Worm (Caenorhabditis elegans): ENCODE data around the gene acds-10.

acds-10 gene

ce11 chrV:5717237-5717935 is 30.2 kb upstream of the acds-10 start, which contains the start of gene rga-3 (continued):
- peak; percentile 95 for TF ChIP-seq dpl-1 (GFP tag; optimal IDR thresholded peaks at IDR 0.05)
- TF ChIP-seq tlf-1 (GFP tag; optimal IDR thresholded peaks at IDR 0.05) = peak; percentile 91
- TF ChIP-seq ets-4 (GFP tag; optimal IDR thresholded peaks at IDR 0.05) = no peak
- no peak for TF ChIP-seq F57A8.1 (GFP tag; optimal IDR thresholded peaks at IDR 0.05)
- TF ChIP-seq tbx-9 (tag; optimal IDR thresholded peaks at IDR 0.05; ENCODE audit: borderline replicate concordance) = no peak
- TF ChIP-seq attf-5 (GFP tag; optimal IDR thresholded peaks at IDR 0.05) = no peak
- no peak for TF ChIP-seq unc-62 (GFP tag; optimal IDR thresholded peaks at IDR 0.05)
- TF ChIP-seq attf-6 (GFP tag; IDR thresholded peaks at IDR 0.05) = peak; percentile 74; the same call in 1 of the 2 replicates
- TF ChIP-seq snpc-3.4 (tag; optimal IDR thresholded peaks at IDR 0.05) = peak; percentile 95
- TF ChIP-seq lir-1 (GFP tag; conservative IDR thresholded peaks at IDR 0.05) = no peak; the same call in 1 of the 2 replicates
- TF ChIP-seq B0019.2 (GFP tag; conservative IDR thresholded peaks at IDR 0.05) = peak; percentile 92
- peak; percentile 79 for TF ChIP-seq C17E4.6 (GFP tag; IDR thresholded peaks at IDR 0.05)
- no peak for TF ChIP-seq hlh-26 (GFP tag; conservative IDR thresholded peaks at IDR 0.05)
- no peak for TF ChIP-seq zim-3 (tag; optimal IDR thresholded peaks at IDR 0.05)
- no peak for TF ChIP-seq sdz-38 (tag; optimal IDR thresholded peaks at IDR 0.05)
- TF ChIP-seq xnd-1 (tag; optimal IDR thresholded peaks at IDR 0.05) = peak; percentile 97
- peak; percentile 85 for TF ChIP-seq B0336.3 (GFP tag; IDR thresholded peaks at IDR 0.05)
- TF ChIP-seq egl-44 (GFP tag; IDR thresholded peaks at IDR 0.05) = no peak
- no peak for TF ChIP-seq K11D2.4 (GFP tag; IDR thresholded peaks at IDR 0.05)
- TF ChIP-seq nfya-2 (GFP tag; IDR thresholded peaks at IDR 0.05) = no peak
- TF ChIP-seq Y95B8A.8 (GFP tag; IDR thresholded peaks at IDR 0.05) = peak; percentile 86
- peak; percentile 82 for TF ChIP-seq snpc-1.1 (tag; optimal IDR thresholded peaks at IDR 0.05; ENCODE audit: insufficient read depth)
- TF ChIP-seq mxl-1 (tag; optimal IDR thresholded peaks at IDR 0.05) = no peak
- TF ChIP-seq lin-26 (GFP tag; IDR thresholded peaks at IDR 0.05) = no peak
- TF ChIP-seq nhr-179 (tag; optimal IDR thresholded peaks at IDR 0.05) = no peak
- TF ChIP-seq efl-1 (GFP tag; optimal IDR thresholded peaks at IDR 0.05) = peak; percentile 97
- TF ChIP-seq Y79H2A.3 (GFP tag; conservative IDR thresholded peaks at IDR 0.05) = no peak
- no peak for TF ChIP-seq die-1 (tag; optimal IDR thresholded peaks at IDR 0.05)
- TF ChIP-seq lin-35 (GFP tag; optimal IDR thresholded peaks at IDR 0.05) = peak in 2 of 3 experiments; percentile 41 to 78
- TF ChIP-seq mes-4 (tag; optimal IDR thresholded peaks at IDR 0.05) = no peak
- TF ChIP-seq ztf-6 (GFP tag; IDR thresholded peaks at IDR 0.05) = no peak
- peak; percentile 91 for TF ChIP-seq him-1 (tag; optimal IDR thresholded peaks at IDR 0.05)
- TF ChIP-seq egrh-3 (GFP tag; IDR thresholded peaks at IDR 0.05) = 0 out of 2 replicates have a peak, but pooled peaks have one; percentile 7
- TF ChIP-seq nhr-27 (tag; optimal IDR thresholded peaks at IDR 0.05) = no peak
- TF ChIP-seq let-607 (tag; optimal IDR thresholded peaks at IDR 0.05) = no peak
- no peak for TF ChIP-seq ztf-22 (GFP tag; optimal IDR thresholded peaks at IDR 0.05)
- TF ChIP-seq Y67H2A.10 (GFP tag; conservative IDR thresholded peaks at IDR 0.05) = 0 out of 2 replicates have a peak, but pooled peaks have one; percentile 23
- TF ChIP-seq rec-8 (tag; optimal IDR thresholded peaks at IDR 0.05) = no peak
- TF ChIP-seq F39B2.1 (GFP tag; IDR thresholded peaks at IDR 0.05) = no peak
- TF ChIP-seq egl-18 (GFP tag; IDR thresholded peaks at IDR 0.05) = no peak
- TF ChIP-seq nhr-90 (tag; optimal IDR thresholded peaks at IDR 0.05) = no peak
- TF ChIP-seq mcd-1 (GFP tag; IDR thresholded peaks at IDR 0.05) = peak; percentile 67
- no peak for TF ChIP-seq T07F8.4 (tag; optimal IDR thresholded peaks at IDR 0.05)
- peak; percentile 96 for TF ChIP-seq F49E8.2 (tag; optimal IDR thresholded peaks at IDR 0.05; ENCODE audit: insufficient read depth)
- TF ChIP-seq B0261.1 (tag; optimal IDR thresholded peaks at IDR 0.05) = no peak
- no peak for TF ChIP-seq aptf-2 (GFP tag; conservative IDR thresholded peaks at IDR 0.05)
- TF ChIP-seq mel-28 (tag; optimal IDR thresholded peaks at IDR 0.05; ENCODE audit: borderline replicate concordance) = no peak
